Worm (Caenorhabditis elegans): ENCODE results near the gene T12D8.9.

T12D8.9 gene

DNA sequence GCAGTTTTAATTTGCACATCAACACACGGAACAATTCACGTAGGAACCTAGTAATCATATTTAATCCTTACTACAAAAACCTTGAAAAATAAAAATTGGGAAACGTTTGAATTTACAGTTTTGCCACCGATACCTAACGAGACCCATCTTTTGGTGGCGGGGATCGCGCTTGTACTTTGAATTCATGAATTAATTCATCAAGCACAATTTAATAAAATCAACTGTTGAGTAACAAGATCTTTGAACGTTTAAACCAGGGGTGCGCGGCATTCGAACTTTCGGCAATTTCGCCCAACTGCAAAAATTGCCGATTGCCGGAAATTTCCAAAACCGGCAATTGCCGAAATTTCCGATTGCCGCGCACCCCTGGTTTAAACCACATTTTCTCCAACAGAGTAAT lies 39.8 kb downstream of the T12D8.9 start:
- TF ChIP-seq ztf-29 (GFP tag; IDR thresholded peaks at IDR 0.05) = no peak
- no peak for TF ChIP-seq med-1 (GFP tag; optimal IDR thresholded peaks at IDR 0.05; ENCODE audit: insufficient read depth)
- TF ChIP-seq klf-2 (GFP tag; conservative IDR thresholded peaks at IDR 0.05) = no peak
- TF ChIP-seq cog-1 (tag; optimal IDR thresholded peaks at IDR 0.05) = no peak
- no peak for TF ChIP-seq ztf-23 (GFP tag; IDR thresholded peaks at IDR 0.05)
- TF ChIP-seq ref-1 (GFP tag; conservative IDR thresholded peaks at IDR 0.05) = no peak
- TF ChIP-seq T22C8.4 (GFP tag; IDR thresholded peaks at IDR 0.05) = no peak
- no peak for TF ChIP-seq flt-1 (GFP tag; IDR thresholded peaks at IDR 0.05)
- TF ChIP-seq tab-1 (GFP tag; IDR thresholded peaks at IDR 0.05) = no peak

DNA sequence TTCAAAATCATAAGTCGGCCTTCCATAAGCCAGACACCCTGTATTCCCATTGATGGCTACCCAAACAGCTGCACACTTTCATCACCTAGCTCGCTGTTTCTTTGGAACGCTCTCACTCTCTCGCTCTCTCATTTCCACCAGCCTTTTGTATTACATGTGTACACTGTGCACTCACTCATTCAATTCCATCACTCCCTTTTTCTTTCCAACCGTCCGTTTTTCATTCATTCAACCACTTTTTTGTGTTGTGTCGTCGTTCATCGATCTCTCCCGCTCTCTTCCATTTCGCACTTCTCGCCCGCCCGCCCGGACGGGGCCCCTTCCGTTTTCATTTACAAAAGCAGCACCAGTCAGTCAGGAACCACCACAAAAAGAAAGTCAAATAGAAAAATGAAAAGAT lies 41.1 kb downstream of the T12D8.9 start:
- TF ChIP-seq cog-1 (tag; optimal IDR thresholded peaks at IDR 0.05) (no peak), T22C8.4 (GFP tag; IDR thresholded peaks at IDR 0.05) (no peak), ref-1 (GFP tag; conservative IDR thresholded peaks at IDR 0.05) (no peak), med-1 (GFP tag; optimal IDR thresholded peaks at IDR 0.05; ENCODE audit: insufficient read depth) (no peak), ztf-23 (GFP tag; IDR thresholded peaks at IDR 0.05) (no peak), klf-2 (GFP tag; conservative IDR thresholded peaks at IDR 0.05) (no peak), tab-1 (GFP tag; IDR thresholded peaks at IDR 0.05) (no peak), ztf-29 (GFP tag; IDR thresholded peaks at IDR 0.05) (no peak), flt-1 (GFP tag; IDR thresholded peaks at IDR 0.05) (no peak)

DNA sequence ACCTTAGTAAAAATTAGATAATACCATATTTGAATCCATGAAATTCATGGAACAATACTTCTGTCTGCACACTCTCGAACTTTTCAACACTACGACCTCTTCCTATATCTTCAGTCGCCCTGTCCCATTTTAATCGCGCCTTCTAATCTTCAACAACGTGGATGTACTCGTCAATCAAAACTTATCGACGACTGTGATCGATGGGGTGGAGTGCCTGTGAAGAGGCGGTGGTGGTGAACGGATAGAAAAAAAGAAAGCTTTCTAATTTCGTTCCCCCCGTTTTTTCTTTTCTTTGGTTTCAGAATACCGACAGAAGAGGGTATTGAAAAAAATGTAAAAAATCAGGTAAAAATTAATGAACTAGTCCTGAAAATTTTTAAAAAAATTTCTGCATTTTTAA lies 42.1 kb downstream of the T12D8.9 start:
- no peak for TF ChIP-seq tab-1 (GFP tag; IDR thresholded peaks at IDR 0.05)
- no peak for TF ChIP-seq ref-1 (GFP tag; conservative IDR thresholded peaks at IDR 0.05)
- no peak for TF ChIP-seq ztf-23 (GFP tag; IDR thresholded peaks at IDR 0.05)
- TF ChIP-seq med-1 (GFP tag; optimal IDR thresholded peaks at IDR 0.05; ENCODE audit: insufficient read depth) = no peak
- TF ChIP-seq T22C8.4 (GFP tag; IDR thresholded peaks at IDR 0.05) = no peak
- TF ChIP-seq cog-1 (tag; optimal IDR thresholded peaks at IDR 0.05) = no peak
- TF ChIP-seq ztf-29 (GFP tag; IDR thresholded peaks at IDR 0.05) = no peak
- no peak for TF ChIP-seq flt-1 (GFP tag; IDR thresholded peaks at IDR 0.05)
- no peak for TF ChIP-seq klf-2 (GFP tag; conservative IDR thresholded peaks at IDR 0.05)

DNA sequence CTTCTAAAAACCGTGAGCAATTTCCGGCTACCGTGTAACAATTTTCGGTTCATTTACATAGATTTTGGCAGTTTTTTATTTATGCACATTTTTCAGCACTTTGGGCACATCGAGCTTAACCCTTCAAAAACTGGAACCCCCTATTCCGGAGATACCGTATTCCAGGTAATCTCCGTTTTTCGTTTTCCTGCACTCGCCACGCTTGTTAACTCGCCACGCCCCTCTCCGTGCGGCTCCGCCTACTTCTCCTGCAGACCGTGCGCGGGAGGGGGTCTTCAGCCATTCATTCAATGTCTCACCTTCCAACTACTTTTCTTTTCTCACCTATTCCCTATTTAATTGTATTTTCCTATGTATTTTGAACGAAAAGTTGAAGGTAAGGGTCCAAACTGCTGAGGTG lies 43.2 kb downstream of the T12D8.9 start:
- no peak for TF ChIP-seq ref-1 (GFP tag; conservative IDR thresholded peaks at IDR 0.05)
- 0 out of 2 replicates have a peak, but pooled peaks have one; percentile 58 for TF ChIP-seq flt-1 (GFP tag; IDR thresholded peaks at IDR 0.05)

DNA sequence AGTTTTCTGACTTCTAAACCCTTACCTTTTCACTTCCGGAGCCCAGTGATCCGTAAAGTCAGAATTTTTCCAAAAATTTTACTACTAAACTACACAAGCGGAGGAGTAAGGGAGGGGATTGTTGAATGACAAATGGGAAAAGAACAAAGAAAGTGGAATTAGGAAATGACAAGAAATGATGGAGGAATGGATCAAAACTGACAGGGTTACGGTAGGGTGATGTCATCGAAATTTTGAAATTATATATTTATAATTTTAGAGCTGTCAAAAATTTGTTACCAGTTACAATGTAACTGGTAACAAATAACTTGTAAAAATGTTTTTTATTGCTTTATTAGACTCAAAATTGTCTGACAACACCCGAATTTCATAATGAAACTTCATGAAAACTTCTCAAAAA lies 49.5 kb downstream of the T12D8.9 start:
- TF ChIP-seq ztf-23 (GFP tag; IDR thresholded peaks at IDR 0.05) = no peak
- TF ChIP-seq tab-1 (GFP tag; IDR thresholded peaks at IDR 0.05) = no peak
- no peak for TF ChIP-seq klf-2 (GFP tag; conservative IDR thresholded peaks at IDR 0.05)
- no peak for TF ChIP-seq med-1 (GFP tag; optimal IDR thresholded peaks at IDR 0.05; ENCODE audit: insufficient read depth)
- TF ChIP-seq ztf-29 (GFP tag; IDR thresholded peaks at IDR 0.05) = no peak
- no peak for TF ChIP-seq ref-1 (GFP tag; conservative IDR thresholded peaks at IDR 0.05)
- no peak for TF ChIP-seq flt-1 (GFP tag; IDR thresholded peaks at IDR 0.05)
- no peak for TF ChIP-seq T22C8.4 (GFP tag; IDR thresholded peaks at IDR 0.05)
- no peak for TF ChIP-seq cog-1 (tag; optimal IDR thresholded peaks at IDR 0.05)

DNA sequence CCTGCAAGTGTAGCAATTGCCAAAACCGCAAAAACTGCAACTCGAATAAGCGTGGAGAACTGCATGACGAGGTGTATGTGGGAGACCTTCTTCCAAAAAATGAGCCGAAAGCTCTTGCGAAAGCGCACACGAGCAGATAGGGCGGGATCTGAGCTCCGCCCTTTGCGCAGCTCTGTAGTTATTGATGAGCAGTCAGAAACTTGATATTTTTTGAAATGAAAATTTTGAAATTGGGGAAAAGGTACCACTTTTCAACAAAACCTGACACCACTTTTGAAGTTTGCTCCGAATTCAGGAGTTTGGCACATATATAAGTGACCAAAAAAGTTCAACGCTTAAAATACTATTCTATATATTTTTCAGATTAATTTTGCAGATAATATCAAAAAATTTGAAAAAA lies 50.8 kb downstream of the T12D8.9 start, which contains the start of gene flp-15:
TSS of gene flp-15 (minus strand) at position 101 of the 400 bp plus-strand sequence.
- TF ChIP-seq klf-2 (GFP tag; conservative IDR thresholded peaks at IDR 0.05) (no peak), tab-1 (GFP tag; IDR thresholded peaks at IDR 0.05) (no peak), flt-1 (GFP tag; IDR thresholded peaks at IDR 0.05) (no peak)

DNA sequence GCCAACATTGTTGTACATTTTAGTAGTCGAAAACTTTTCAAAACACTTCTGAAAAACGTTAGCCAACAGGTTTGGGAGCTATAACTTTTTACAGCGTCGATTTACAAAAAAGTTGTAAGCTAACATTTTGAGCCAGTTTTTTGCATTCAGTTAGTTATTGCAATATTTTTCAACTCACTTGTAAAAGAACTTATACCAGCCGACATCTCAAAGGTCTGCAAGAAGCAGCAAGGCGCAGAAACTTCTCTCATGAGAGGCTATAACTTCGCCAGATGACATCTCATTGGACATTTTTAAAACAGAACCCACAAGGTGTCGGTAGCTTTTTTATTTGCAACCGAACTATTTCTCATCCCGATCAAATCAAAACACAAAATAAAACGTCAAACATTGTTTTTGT lies 52.6 kb downstream of the T12D8.9 start:
- TF ChIP-seq ztf-23 (GFP tag; IDR thresholded peaks at IDR 0.05) (no peak), T22C8.4 (GFP tag; IDR thresholded peaks at IDR 0.05) (no peak)
